Worm (Caenorhabditis elegans) whole organism, L4 larva: ENCODE results near the gene F58H1.6.

Experiments used
- dpl-1 ChIP-seq: fragments of 150-350 bp; optimal IDR thresholded peaks from 2 replicates; lab custom pipeline; 2014; ENCODE audit warnings: missing biosample characterization, missing genetic modification reagents, missing genetic modification characterization
- fkh-10 ChIP-seq: fragments of 150-350 bp; optimal IDR thresholded peaks from 2 replicates; lab custom pipeline; 2014; ENCODE audit warnings: missing biosample characterization, missing genetic modification reagents, missing genetic modification characterization
- gei-8 ChIP-seq: fragments of 200-800 bp; sonication (Bioruptor generic); optimal IDR thresholded peaks from 2 replicates; lab custom pipeline; 2018; ENCODE audit warnings: mild to moderate bottlenecking, missing genetic modification characterization, missing compliant biosample characterization
- mdl-1 ChIP-seq, 2 experiments: fragments of 150-350 bp in 1 of 2; sonication (generic microtip) in 1 of 2; optimal IDR thresholded peaks; 2 replicates each; lab custom pipeline; 2014 to 2017; ENCODE audit warnings: missing biosample characterization in 2 of 2, missing genetic modification characterization in 2 of 2
- mxl-2 ChIP-seq: fragments of 200-800 bp; sonication (Bioruptor generic); conservative IDR thresholded peaks from 2 replicates; pipeline ENCODE4 v1.3.6; 2022; ENCODE audit warnings: missing genetic modification reagents, missing genetic modification characterization, missing compliant biosample characterization
- unc-130 ChIP-seq: sonication (generic microtip); optimal IDR thresholded peaks from 2 replicates; lab custom pipeline; 2016; ENCODE audit warnings: missing genetic modification reagents, missing genetic modification characterization, missing compliant biosample characterization
- unc-62 ChIP-seq, 3 experiments: fragments of 150-350 bp in 1 of 3; sonication (generic microtip); optimal IDR thresholded peaks in 2 of 3; peaks in 1 of 3; 1 replicate in 1 of 3; 2 replicates in 2 of 3; lab custom pipeline; 2014 to 2017; ENCODE audit warnings: missing biosample characterization in 3 of 3, missing genetic modification characterization in 3 of 3, missing genetic modification reagents in 3 of 3, missing genotype in 1 of 3
- zag-1 ChIP-seq: fragments of 150-350 bp; optimal IDR thresholded peaks from 2 replicates; lab custom pipeline; 2014; ENCODE audit warnings: missing biosample characterization, missing genetic modification characterization

DNA sequence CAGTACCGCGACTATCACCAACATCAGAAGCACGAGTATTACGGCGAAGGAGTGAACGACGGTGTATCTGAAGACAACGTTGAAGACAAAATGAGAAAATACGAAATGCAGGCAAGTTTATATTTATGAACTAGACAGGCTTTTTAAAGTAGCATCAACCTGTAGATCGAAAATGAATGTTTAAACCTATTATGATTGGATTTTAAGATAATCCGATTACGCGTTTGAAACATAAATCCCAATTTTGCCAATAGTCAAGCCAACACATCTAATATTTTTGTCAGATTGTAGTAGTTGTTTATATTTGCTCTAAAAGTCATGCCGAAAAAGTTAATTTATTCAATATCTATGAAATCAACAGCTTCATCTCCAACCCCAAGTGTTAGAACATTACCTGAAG is 41.2 kb upstream of the F58H1.6 start:
- no peak for TF ChIP-seq unc-130 (GFP tag; lab: Kevin White, UChicago)
- no peak for TF ChIP-seq dpl-1 (GFP tag; lab: Kevin White, UChicago)
- no peak for TF ChIP-seq mxl-2 (GFP tag; lab: Robert Waterston, UW)
- no peak for TF ChIP-seq zag-1 (tag; lab: Kevin White, UChicago)
- no peak for TF ChIP-seq unc-62 (GFP tag; optimal IDR thresholded peaks at IDR 0.05 in 1 of 2; lab: Kevin White, UChicago)
- no peak for TF ChIP-seq unc-62 (tag; optimal IDR thresholded peaks at IDR 0.05; lab: Kevin White, UChicago)
- TF ChIP-seq fkh-10 (GFP tag; lab: Kevin White, UChicago), result no peak
- TF ChIP-seq mdl-1 (tag; optimal IDR thresholded peaks at IDR 0.05; lab: Kevin White, UChicago), result no peak
- no peak for TF ChIP-seq gei-8 (GFP tag; lab: Kevin White, UChicago)
